Worm (Caenorhabditis elegans) whole organism, L4/young adult: ENCODE results near the gene T09E8.4.
"Not testable (repeated sequence)": the region's sequence is repeated elsewhere in the genome, so short reads cannot be mapped to it uniquely, and the experiment has no call there.

Experiments
- W03F9.2 ChIP-seq: fragments of 150-350 bp; optimal IDR thresholded peaks from 2 replicates; lab custom pipeline; 2014; ENCODE audit warnings: missing biosample characterization, missing genetic modification characterization
- dao-5 ChIP-seq: sonication (generic microtip); optimal IDR thresholded peaks from 2 replicates; lab custom pipeline; 2016; ENCODE audit warnings: missing genotype, missing genetic modification characterization, moderate library complexity, missing compliant biosample characterization
- him-1 ChIP-seq: sonication (generic microtip); optimal IDR thresholded peaks from 2 replicates; lab custom pipeline; 2016; ENCODE audit warnings: missing genotype, missing genetic modification reagents, missing genetic modification characterization, missing compliant biosample characterization

Gene T09E8.4

ce11 chrV:13134786-13135185 lies 49.3 kb downstream of the T09E8.4 start, which contains the start of gene clec-225:
clec-225 (minus strand) TSS chrV:13134886.
- TF ChIP-seq W03F9.2 (tag; lab: Kevin White, UChicago); dao-5; him-1 (tag; lab: Kevin White, UChicago): not testable (repeated sequence)

- TF ChIP-seq W03F9.2 (tag; lab: Kevin White, UChicago) (no peak), him-1 (tag; lab: Kevin White, UChicago) (no peak), dao-5 (no peak)
Measured at ce11 chrV:13133380-13133779, 50.7 kb downstream of the T09E8.4 start, which contains the start of gene B0365.9. B0365.9 (minus strand) TSS chrV:13133565.
